Fruit fly (Drosophila melanogaster) whole organism, embryonic: ENCODE data around the gene CG32568.

Source experiments
- CG10147 ChIP-seq: fragments of 200-800 bp; sonication (Bioruptor generic); optimal IDR thresholded peaks from 2 replicates; lab custom pipeline; 2019; ENCODE audit warnings: missing biosample characterization, mild to moderate bottlenecking, missing genetic modification characterization, moderate library complexity
- CG10543 ChIP-seq: fragments of 200-800 bp; sonication (Bioruptor generic); optimal IDR thresholded peaks from 3 replicates; lab custom pipeline; 2017; ENCODE audit warnings: missing biosample characterization, mild to moderate bottlenecking, missing genetic modification characterization, moderate library complexity
- CG11093 ChIP-seq: fragments of 200-800 bp; sonication (Bioruptor generic); IDR thresholded peaks from 3 replicates; pipeline ENCODE4 v1.3.6; 2022; ENCODE audit warnings: missing biosample characterization, missing genetic modification characterization
- CG13123 ChIP-seq: fragments of 200-800 bp; sonication (Bioruptor generic); optimal IDR thresholded peaks from 2 replicates; lab custom pipeline; 2016; ENCODE audit warnings: missing biosample characterization, missing genetic modification characterization
- CG13894 ChIP-seq: fragments of 200-800 bp; sonication (Bioruptor generic); optimal IDR thresholded peaks from 3 replicates; lab custom pipeline; 2018; ENCODE audit warnings: missing biosample characterization, mild to moderate bottlenecking, missing genetic modification characterization, moderate library complexity
- CG14050 ChIP-seq: fragments of 200-800 bp; sonication (Bioruptor generic); IDR thresholded peaks from 3 replicates; pipeline ENCODE4 v1.3.6; 2022; ENCODE audit warnings: missing biosample characterization, missing genetic modification characterization
- CG14860 ChIP-seq: fragments of 200-800 bp; sonication (Bioruptor generic); IDR thresholded peaks from 3 replicates; pipeline ENCODE4 v1.3.6; 2022; ENCODE audit warnings: missing biosample characterization, missing genetic modification characterization; ENCODE audit not compliant: partially characterized antibody
- CG15479 ChIP-seq: fragments of 200-800 bp; sonication (Bioruptor generic); optimal IDR thresholded peaks from 3 replicates; lab custom pipeline; 2019; ENCODE audit warnings: missing biosample characterization, mild to moderate bottlenecking, missing genetic modification characterization, moderate library complexity
- CG1603 ChIP-seq: fragments of 200-800 bp; sonication (Bioruptor generic); optimal IDR thresholded peaks from 2 replicates; lab custom pipeline; 2019; ENCODE audit warnings: missing biosample characterization, mild to moderate bottlenecking, missing genetic modification characterization, moderate library complexity
- CG16815 ChIP-seq: fragments of 200-800 bp; sonication (Bioruptor generic); optimal IDR thresholded peaks from 3 replicates; lab custom pipeline; 2017; ENCODE audit warnings: missing biosample characterization, mild to moderate bottlenecking, missing genetic modification characterization
- CG17359 ChIP-seq: fragments of 200-800 bp; sonication (Bioruptor generic); optimal IDR thresholded peaks from 3 replicates; lab custom pipeline; 2018; ENCODE audit warnings: missing biosample characterization, mild to moderate bottlenecking, missing genetic modification characterization, moderate library complexity
- CG18011 ChIP-seq: fragments of 200-800 bp; sonication (Bioruptor generic); optimal IDR thresholded peaks from 2 replicates; lab custom pipeline; 2017; ENCODE audit warnings: missing biosample characterization, missing genetic modification characterization, mild to moderate bottlenecking, moderate library complexity, missing genotype
- CG2875 ChIP-seq: fragments of 200-800 bp; sonication (Bioruptor generic); optimal IDR thresholded peaks from 2 replicates; lab custom pipeline; 2017; ENCODE audit warnings: missing biosample characterization, mild to moderate bottlenecking, missing genetic modification characterization, missing genetic modification reagents
- CG3407 ChIP-seq: fragments of 200-800 bp; sonication (Bioruptor generic); optimal IDR thresholded peaks from 2 replicates; lab custom pipeline; 2018; ENCODE audit warnings: missing biosample characterization, mild to moderate bottlenecking, missing genetic modification characterization
- CG7271 ChIP-seq: fragments of 200-800 bp; sonication (Bioruptor generic); optimal IDR thresholded peaks from 2 replicates; lab custom pipeline; 2018; ENCODE audit warnings: missing biosample characterization, mild to moderate bottlenecking, missing genetic modification characterization, moderate library complexity
- CG8944 ChIP-seq: fragments of 200-800 bp; sonication (Bioruptor generic); optimal IDR thresholded peaks from 3 replicates; lab custom pipeline; 2016; ENCODE audit warnings: missing biosample characterization, missing genetic modification characterization
- CG9932 ChIP-seq: fragments of 200-800 bp; sonication (Bioruptor generic); IDR thresholded peaks from 2 replicates; pipeline ENCODE4 v1.3.6; 2022; ENCODE audit warnings: missing biosample characterization, missing genetic modification characterization
- Chrac-16 ChIP-seq: fragments of 200-800 bp; sonication (Bioruptor generic); optimal IDR thresholded peaks from 3 replicates; lab custom pipeline; 2016; ENCODE audit warnings: missing biosample characterization, missing genetic modification characterization
- D19A ChIP-seq: fragments of 200-800 bp; optimal IDR thresholded peaks from 3 replicates; lab custom pipeline; 2019; ENCODE audit warnings: missing biosample characterization, mild to moderate bottlenecking, missing genetic modification characterization, moderate library complexity
- D19B ChIP-seq: fragments of 200-800 bp; sonication (Bioruptor generic); optimal IDR thresholded peaks from 2 replicates; lab custom pipeline; 2017; ENCODE audit warnings: missing biosample characterization, mild to moderate bottlenecking, missing genetic modification characterization
- Deaf1 ChIP-seq: fragments of 200-800 bp; optimal IDR thresholded peaks from 3 replicates; lab custom pipeline; 2019; ENCODE audit warnings: missing biosample characterization, mild to moderate bottlenecking, missing genetic modification characterization, moderate library complexity
- Dek ChIP-seq: fragments of 200-800 bp; sonication (Bioruptor generic); optimal IDR thresholded peaks from 3 replicates; lab custom pipeline; 2019; ENCODE audit warnings: missing biosample characterization, mild to moderate bottlenecking, missing genetic modification characterization, moderate library complexity
- Doc2 ChIP-seq: fragments of 200-800 bp; sonication (Bioruptor generic); IDR thresholded peaks from 2 replicates; pipeline ENCODE4 v1.3.6; 2022; ENCODE audit warnings: missing biosample characterization, missing genetic modification characterization
- Hand ChIP-seq: fragments of 200-800 bp; sonication (Bioruptor generic); optimal IDR thresholded peaks from 2 replicates; lab custom pipeline; 2017; ENCODE audit warnings: mild to moderate bottlenecking, missing biosample characterization, missing genetic modification reagents, missing genetic modification characterization
- Hr78 ChIP-seq, 2 experiments: fragments of 200-800 bp in 1 of 2; fragments of >200 bp in 1 of 2; sonication (Bioruptor generic) in 1 of 2; optimal IDR thresholded peaks; 2 replicates each; lab custom pipeline; 2017 to 2019; ENCODE audit warnings: missing biosample characterization in 2 of 2, missing genetic modification characterization in 2 of 2, mild to moderate bottlenecking in 1 of 2, moderate library complexity in 1 of 2
- Myb ChIP-seq: fragments of 200-800 bp; sonication (Bioruptor generic); optimal IDR thresholded peaks from 2 replicates; lab custom pipeline; 2016; ENCODE audit warnings: missing biosample characterization, missing genetic modification characterization
- NFAT ChIP-seq: fragments of 200-800 bp; sonication (Bioruptor generic); IDR thresholded peaks from 2 replicates; pipeline ENCODE4 v1.3.6; 2022; ENCODE audit warnings: missing biosample characterization, missing genetic modification characterization
- Nf-YB ChIP-seq: fragments of 200-800 bp; sonication (Bioruptor generic); optimal IDR thresholded peaks from 3 replicates; lab custom pipeline; 2019; ENCODE audit warnings: missing biosample characterization, mild to moderate bottlenecking, missing genetic modification characterization, moderate library complexity
- Oaz ChIP-seq: fragments of 200-800 bp; sonication (Bioruptor generic); IDR thresholded peaks from 2 replicates; pipeline ENCODE4 v1.3.6; 2022; ENCODE audit warnings: missing biosample characterization, missing genetic modification characterization
- Ravus ChIP-seq: fragments of 200-800 bp; sonication (Bioruptor generic); IDR thresholded peaks from 2 replicates; pipeline ENCODE4 v1.3.6; 2022; ENCODE audit warnings: missing biosample characterization, missing genetic modification characterization
- Sin3A ChIP-seq: fragments of >200 bp; optimal IDR thresholded peaks from 2 replicates; lab custom pipeline; 2018
- Ssrp ChIP-seq: fragments of 200-800 bp; sonication (Bioruptor generic); optimal IDR thresholded peaks from 2 replicates; lab custom pipeline; 2018; ENCODE audit warnings: missing biosample characterization, mild to moderate bottlenecking, missing genetic modification characterization, moderate library complexity
- Tbp ChIP-seq: fragments of >200 bp; optimal IDR thresholded peaks from 2 replicates; lab custom pipeline; 2018; ENCODE audit warnings: missing biosample characterization, missing genetic modification characterization
- Trl ChIP-seq, 3 experiments: fragments of >200 bp in 2 of 3; fragments of 200-800 bp in 1 of 3; sonication (Bioruptor generic) in 1 of 3; optimal IDR thresholded peaks; 2 replicates in 1 of 3; 3 replicates in 2 of 3; lab custom pipeline; 2016 to 2017; ENCODE audit warnings: missing biosample characterization in 1 of 3, missing genetic modification characterization in 1 of 3
- az2 ChIP-seq: fragments of 200-800 bp; sonication (Bioruptor generic); optimal IDR thresholded peaks from 3 replicates; lab custom pipeline; 2016; ENCODE audit warnings: missing biosample characterization, missing genetic modification characterization
- bigmax ChIP-seq: fragments of 200-800 bp; sonication (Bioruptor generic); optimal IDR thresholded peaks from 2 replicates; lab custom pipeline; 2018; ENCODE audit warnings: missing biosample characterization, mild to moderate bottlenecking, missing genetic modification characterization
- dm ChIP-seq: fragments of 200-800 bp; sonication (Bioruptor generic); optimal IDR thresholded peaks from 3 replicates; lab custom pipeline; 2016; ENCODE audit warnings: missing biosample characterization, missing genetic modification characterization
- exex ChIP-seq: fragments of 200-800 bp; sonication (Bioruptor generic); optimal IDR thresholded peaks from 4 replicates; lab custom pipeline; 2018; ENCODE audit warnings: missing biosample characterization, mild to moderate bottlenecking, missing genetic modification characterization, moderate library complexity
- gcm ChIP-seq: fragments of 200-800 bp; sonication (Bioruptor generic); optimal IDR thresholded peaks from 2 replicates; lab custom pipeline; 2019; ENCODE audit warnings: missing biosample characterization, mild to moderate bottlenecking, missing genetic modification characterization, moderate library complexity
- gro ChIP-seq: fragments of 200-800 bp; sonication (Bioruptor generic); optimal IDR thresholded peaks from 2 replicates; lab custom pipeline; 2016; ENCODE audit warnings: missing biosample characterization, missing genetic modification characterization
- hth ChIP-seq: fragments of >200 bp; optimal IDR thresholded peaks from 2 replicates; lab custom pipeline; 2017; ENCODE audit warnings: inconsistent platforms
- inv ChIP-seq: fragments of 200-800 bp; sonication (Bioruptor generic); IDR thresholded peaks from 2 replicates; pipeline ENCODE4 v1.3.6; 2022; ENCODE audit warnings: missing biosample characterization, missing genetic modification characterization; ENCODE audit not compliant: partially characterized antibody
- mld ChIP-seq: fragments of 200-800 bp; sonication (Bioruptor generic); IDR thresholded peaks from 3 replicates; pipeline ENCODE4 v1.3.6; 2022; ENCODE audit warnings: missing biosample characterization, missing genetic modification characterization; ENCODE audit not compliant: partially characterized antibody
- sqz ChIP-seq: fragments of 200-800 bp; sonication (Bioruptor generic); optimal IDR thresholded peaks from 3 replicates; lab custom pipeline; 2018; ENCODE audit warnings: missing biosample characterization, mild to moderate bottlenecking, missing genetic modification characterization
- tup ChIP-seq: fragments of 200-800 bp; sonication (Bioruptor generic); optimal IDR thresholded peaks from 2 replicates; lab custom pipeline; 2016; ENCODE audit warnings: missing biosample characterization, mild to moderate bottlenecking, missing genetic modification characterization, moderate library complexity
- tx ChIP-seq: fragments of 200-800 bp; sonication (Bioruptor generic); optimal IDR thresholded peaks from 2 replicates; lab custom pipeline; 2016; ENCODE audit warnings: missing biosample characterization, missing genetic modification characterization
- vvl ChIP-seq: fragments of 200-800 bp; sonication (Bioruptor generic); IDR thresholded peaks from 2 replicates; pipeline ENCODE4 v1.3.6; 2022; ENCODE audit warnings: missing biosample characterization, missing genetic modification characterization
- wdn ChIP-seq: fragments of 200-800 bp; sonication (Bioruptor generic); IDR thresholded peaks from 2 replicates; pipeline ENCODE4 v1.3.6; 2022; ENCODE audit warnings: missing biosample characterization, missing genetic modification characterization
- zen ChIP-seq: fragments of 200-800 bp; sonication (Bioruptor generic); optimal IDR thresholded peaks from 3 replicates; lab custom pipeline; 2018; ENCODE audit warnings: missing biosample characterization, mild to moderate bottlenecking, missing genetic modification characterization, moderate library complexity

Gene CG32568

dm6 chrX:16751579-16752156 is 11.0 kb downstream of the CG32568 start, which contains the start of gene goe (continued):
- TF ChIP-seq Trl (optimal IDR thresholded peaks at IDR 0.05; lab: Kevin White, UChicago) (no peak), Trl (GFP tag; optimal IDR thresholded peaks at IDR 0.05; lab: Kevin White, UChicago) (peak; percentile 90), exex (tag; lab: Kevin White, UChicago) (peak; percentile 33), D19A (tag; lab: Kevin White, UChicago) (no peak), wdn (GFP tag; lab: Robert Waterston, UW) (peak; percentile 62), tup (GFP tag; lab: Kevin White, UChicago) (no peak), Nf-YB (peak; percentile 47), Sin3A (peak; percentile 39), mld (GFP tag; lab: Robert Waterston, UW) (peak; percentile 65; the same call in 1 of the 3 replicates), Tbp (no peak), CG10147 (peak; percentile 49), CG14860 (GFP tag; lab: Robert Waterston, UW) (peak; percentile 56; the same call in 2 of the 3 replicates), Chrac-16 (GFP tag; lab: Kevin White, UChicago) (peak; percentile 76), vvl (peak; percentile 89), Doc2 (GFP tag; lab: Robert Waterston, UW) (no peak), Hand (GFP tag; lab: Kevin White, UChicago) (peak; percentile 52), bigmax (peak; percentile 0), Ravus (GFP tag; lab: Robert Waterston, UW) (peak; percentile 2; the same call in 1 of the 2 replicates), D19B (GFP tag; lab: Kevin White, UChicago) (peak; percentile 20), CG13894 (tag; lab: Kevin White, UChicago) (peak; percentile 70), zen (tag; lab: Kevin White, UChicago) (peak; percentile 56), CG10543 (GFP tag; lab: Kevin White, UChicago) (peak; percentile 89), CG11093 (GFP tag; lab: Robert Waterston, UW) (peak; percentile 49; the same call in 2 of the 3 replicates), CG3407 (GFP tag; lab: Kevin White, UChicago) (peak; percentile 76), sqz (GFP tag; lab: Kevin White, UChicago) (no peak), gcm (peak; percentile 46), Dek (peak; percentile 82), CG13123 (GFP tag; lab: Kevin White, UChicago) (peak; percentile 81), dm (GFP tag; lab: Kevin White, UChicago) (peak; percentile 87), CG17359 (tag; lab: Kevin White, UChicago) (peak; percentile 53), Oaz (peak; percentile 71), CG1603 (tag; lab: Kevin White, UChicago) (peak; percentile 82), CG14050 (GFP tag; lab: Robert Waterston, UW) (peak; percentile 65), Hr78 (GFP tag; optimal IDR thresholded peaks at IDR 0.05; lab: Kevin White, UChicago) (no peak), CG8944 (GFP tag; lab: Kevin White, UChicago) (peak; percentile 85), az2 (GFP tag; lab: Kevin White, UChicago) (peak; percentile 65), CG16815 (GFP tag; lab: Kevin White, UChicago) (peak; percentile 50), gro (GFP tag; lab: Kevin White, UChicago) (peak; percentile 94), Myb (GFP tag; lab: Kevin White, UChicago) (peak; percentile 95), hth (lab: Kevin White, UChicago) (no peak), Deaf1 (tag; lab: Kevin White, UChicago) (no peak), CG15479 (no peak), CG2875 (peak; percentile 76), CG9932 (GFP tag; lab: Robert Waterston, UW) (peak; percentile 92), NFAT (peak; percentile 91), CG18011 (GFP tag; lab: Kevin White, UChicago) (peak; percentile 65), tx (GFP tag; lab: Kevin White, UChicago) (peak; percentile 73), inv (GFP tag; lab: Robert Waterston, UW) (peak; percentile 94), Ssrp (tag; lab: Kevin White, UChicago) (peak; percentile 30), CG7271 (tag; lab: Kevin White, UChicago) (peak; percentile 76)
